Fruit fly (Drosophila melanogaster) whole organism, embryonic: ENCODE data around the gene Gr97a.

ENCODE experiments used
- Awh ChIP-seq: fragments of 200-800 bp; sonication (Bioruptor generic); IDR thresholded peaks from 2 replicates; pipeline ENCODE4, ENCODE4 v1.3.6; 2022; ENCODE audit warnings: missing biosample characterization, missing genetic modification characterization
- CG10431 ChIP-seq: fragments of 200-800 bp; sonication (Bioruptor generic); optimal IDR thresholded peaks from 3 replicates; lab custom pipeline; 2018; ENCODE audit warnings: missing biosample characterization, mild to moderate bottlenecking, missing genetic modification characterization
- CG10979 ChIP-seq: fragments of 200-800 bp; sonication (Bioruptor generic); optimal IDR thresholded peaks from 2 replicates; lab custom pipeline; 2018; ENCODE audit warnings: missing biosample characterization, mild to moderate bottlenecking, missing genetic modification characterization, moderate library complexity
- CG11723 ChIP-seq: fragments of 200-800 bp; sonication (Bioruptor generic); optimal IDR thresholded peaks from 2 replicates; lab custom pipeline; 2017; ENCODE audit warnings: missing biosample characterization, mild to moderate bottlenecking, missing genetic modification characterization
- CG1233 ChIP-seq: fragments of 200-800 bp; sonication (Bioruptor generic); optimal IDR thresholded peaks from 4 replicates; lab custom pipeline; 2018; ENCODE audit warnings: missing biosample characterization, mild to moderate bottlenecking, missing genetic modification characterization
- CG12391 ChIP-seq: fragments of 200-800 bp; sonication (Bioruptor generic); optimal IDR thresholded peaks from 3 replicates; lab custom pipeline; 2018; ENCODE audit warnings: missing biosample characterization, mild to moderate bottlenecking, missing genetic modification characterization, moderate library complexity
- CG17568 ChIP-seq: fragments of 200-800 bp; sonication (Bioruptor generic); optimal IDR thresholded peaks from 2 replicates; lab custom pipeline; 2018; ENCODE audit warnings: missing biosample characterization, mild to moderate bottlenecking, missing genetic modification characterization, moderate library complexity
- CG17612 ChIP-seq: fragments of 200-800 bp; sonication (Bioruptor generic); IDR thresholded peaks from 2 replicates; pipeline ENCODE4 v1.3.6; 2022; ENCODE audit warnings: missing biosample characterization, missing genetic modification characterization
- CG18764 ChIP-seq: fragments of 200-800 bp; sonication (Bioruptor generic); optimal IDR thresholded peaks from 3 replicates; lab custom pipeline; 2016; ENCODE audit warnings: missing biosample characterization, missing genetic modification characterization
- CG34422 ChIP-seq: fragments of 200-800 bp; sonication (Bioruptor generic); IDR thresholded peaks from 3 replicates; pipeline ENCODE4 v1.3.6; 2022; ENCODE audit warnings: missing biosample characterization, missing genetic modification characterization
- CG4328 ChIP-seq: fragments of 200-800 bp; sonication (Bioruptor generic); optimal IDR thresholded peaks from 3 replicates; lab custom pipeline; 2017; ENCODE audit warnings: missing biosample characterization, missing genetic modification reagents, missing genetic modification characterization
- CG4820 ChIP-seq: fragments of 200-800 bp; sonication (Bioruptor generic); optimal IDR thresholded peaks from 3 replicates; lab custom pipeline; 2016; ENCODE audit warnings: missing biosample characterization, missing genetic modification characterization
- CG6765 ChIP-seq: fragments of 200-800 bp; sonication (Bioruptor generic); optimal IDR thresholded peaks from 3 replicates; lab custom pipeline; 2017; ENCODE audit warnings: missing biosample characterization, mild to moderate bottlenecking, missing genetic modification characterization
- CG7963 ChIP-seq: fragments of 200-800 bp; sonication (Bioruptor generic); IDR thresholded peaks from 3 replicates; pipeline ENCODE4 v1.3.6; 2022; ENCODE audit warnings: missing biosample characterization, missing genetic modification characterization; ENCODE audit not compliant: partially characterized antibody
- CG8765 ChIP-seq: fragments of 200-800 bp; sonication (Bioruptor generic); IDR thresholded peaks from 2 replicates; pipeline ENCODE4 v1.3.6; 2022; ENCODE audit warnings: missing biosample characterization, missing genetic modification characterization
- CG9215 ChIP-seq: fragments of 200-800 bp; sonication (Bioruptor generic); IDR thresholded peaks from 2 replicates; pipeline ENCODE4 v1.3.6; 2022; ENCODE audit warnings: missing biosample characterization, missing genetic modification characterization
- CG9876 ChIP-seq: fragments of 200-800 bp; sonication (Bioruptor generic); optimal IDR thresholded peaks from 2 replicates; lab custom pipeline; 2016; ENCODE audit warnings: missing biosample characterization, missing genetic modification characterization
- Doc2 ChIP-seq: fragments of 200-800 bp; sonication (Bioruptor generic); IDR thresholded peaks from 2 replicates; pipeline ENCODE4 v1.3.6; 2022; ENCODE audit warnings: missing biosample characterization, missing genetic modification characterization
- Drgx ChIP-seq: fragments of 200-800 bp; sonication (Bioruptor generic); IDR thresholded peaks from 2 replicates; pipeline ENCODE4 v1.3.6; 2022; ENCODE audit warnings: missing biosample characterization, missing genetic modification characterization
- HmgD ChIP-seq: fragments of 200-800 bp; sonication (Bioruptor generic); optimal IDR thresholded peaks from 3 replicates; lab custom pipeline; 2016; ENCODE audit warnings: missing biosample characterization, missing genetic modification characterization
- Kr ChIP-seq: fragments of 200-800 bp; sonication (Bioruptor generic); optimal IDR thresholded peaks from 2 replicates; lab custom pipeline; 2017; ENCODE audit warnings: missing biosample characterization, mild to moderate bottlenecking, missing genetic modification characterization
- NfI ChIP-seq: fragments of 200-800 bp; sonication (Bioruptor generic); optimal IDR thresholded peaks from 3 replicates; lab custom pipeline; 2018; ENCODE audit warnings: missing biosample characterization, mild to moderate bottlenecking, missing genetic modification characterization, moderate library complexity
- Oli ChIP-seq: fragments of 200-800 bp; sonication (Bioruptor generic); optimal IDR thresholded peaks from 2 replicates; lab custom pipeline; 2018; ENCODE audit warnings: missing biosample characterization, mild to moderate bottlenecking, missing genetic modification characterization, moderate library complexity
- Stat92E ChIP-seq, 3 experiments: fragments of >200 bp in 2 of 3; fragments of 200-800 bp in 1 of 3; sonication (Bioruptor generic) in 1 of 3; optimal IDR thresholded peaks; 2 replicates each; lab custom pipeline; 2017 to 2019; ENCODE audit warnings: missing biosample characterization in 3 of 3, missing genetic modification characterization in 3 of 3, mild to moderate bottlenecking in 1 of 3, moderate library complexity in 1 of 3
- TFAM ChIP-seq: fragments of 200-800 bp; sonication (Bioruptor generic); optimal IDR thresholded peaks from 2 replicates; lab custom pipeline; 2017; ENCODE audit warnings: missing biosample characterization, missing genetic modification characterization, inconsistent platforms
- Xrp1 ChIP-seq: fragments of 200-800 bp; sonication (Bioruptor generic); IDR thresholded peaks from 2 replicates; pipeline ENCODE4 v1.3.6; 2022; ENCODE audit warnings: missing biosample characterization, missing genetic modification characterization
- YL-1 ChIP-seq: fragments of 200-800 bp; sonication (Bioruptor generic); optimal IDR thresholded peaks from 3 replicates; lab custom pipeline; 2017; ENCODE audit warnings: missing biosample characterization, mild to moderate bottlenecking, missing genetic modification characterization
- ap ChIP-seq: fragments of 200-800 bp; sonication (Bioruptor generic); IDR thresholded peaks from 2 replicates; pipeline ENCODE4 v1.3.6; 2022; ENCODE audit warnings: missing biosample characterization, missing genetic modification characterization
- ash1 ChIP-seq: fragments of 200-800 bp; sonication (Bioruptor generic); optimal IDR thresholded peaks from 2 replicates; lab custom pipeline; 2018; ENCODE audit warnings: missing biosample characterization, mild to moderate bottlenecking, missing genetic modification characterization
- ato ChIP-seq: fragments of 200-800 bp; sonication (Bioruptor generic); IDR thresholded peaks from 2 replicates; pipeline ENCODE4 v1.3.6; 2022; ENCODE audit warnings: missing biosample characterization, missing genetic modification characterization; ENCODE audit not compliant: partially characterized antibody
- btn ChIP-seq: fragments of 200-800 bp; sonication (Bioruptor generic); optimal IDR thresholded peaks from 2 replicates; lab custom pipeline; 2016; ENCODE audit warnings: missing biosample characterization, missing genetic modification characterization
- cad ChIP-seq: fragments of >200 bp; optimal IDR thresholded peaks from 2 replicates; lab custom pipeline; 2017; ENCODE audit warnings: missing biosample characterization, missing genetic modification characterization
- cas ChIP-seq: fragments of 200-800 bp; sonication (Bioruptor generic); IDR thresholded peaks from 2 replicates; pipeline ENCODE4 v1.3.6; 2022; ENCODE audit warnings: missing biosample characterization, missing genetic modification characterization
- chinmo ChIP-seq: fragments of 200-800 bp; sonication (Bioruptor generic); IDR thresholded peaks from 4 replicates; pipeline ENCODE4 v1.3.6; 2022; ENCODE audit warnings: missing biosample characterization, missing genetic modification characterization; ENCODE audit not compliant: partially characterized antibody
- dmrt11E ChIP-seq: fragments of 200-800 bp; sonication (Bioruptor generic); optimal IDR thresholded peaks from 3 replicates; lab custom pipeline; 2018; ENCODE audit warnings: missing biosample characterization, mild to moderate bottlenecking, missing genetic modification characterization, moderate library complexity
- dmrt99B ChIP-seq: fragments of 200-800 bp; sonication (Bioruptor generic); optimal IDR thresholded peaks from 2 replicates; lab custom pipeline; 2018; ENCODE audit warnings: missing biosample characterization, mild to moderate bottlenecking, missing genetic modification characterization, moderate library complexity
- dysf ChIP-seq: fragments of 200-800 bp; sonication (Bioruptor generic); IDR thresholded peaks from 3 replicates; pipeline ENCODE4 v1.3.6; 2022; ENCODE audit warnings: missing biosample characterization, missing genetic modification characterization
- esg ChIP-seq: fragments of 200-800 bp; sonication (Bioruptor generic); conservative IDR thresholded peaks from 2 replicates; pipeline ENCODE4 v1.3.6; 2022; ENCODE audit warnings: missing biosample characterization, missing genetic modification characterization
- fd96Cb ChIP-seq: fragments of 200-800 bp; sonication (Bioruptor generic); optimal IDR thresholded peaks from 2 replicates; lab custom pipeline; 2018; ENCODE audit warnings: missing biosample characterization, mild to moderate bottlenecking, missing genetic modification characterization, moderate library complexity
- grau ChIP-seq: fragments of 200-800 bp; optimal IDR thresholded peaks from 3 replicates; lab custom pipeline; 2019; ENCODE audit warnings: missing biosample characterization, mild to moderate bottlenecking, missing genetic modification characterization, moderate library complexity
- gro ChIP-seq: fragments of 200-800 bp; sonication (Bioruptor generic); optimal IDR thresholded peaks from 2 replicates; lab custom pipeline; 2016; ENCODE audit warnings: missing biosample characterization, missing genetic modification characterization
- her ChIP-seq: fragments of 200-800 bp; sonication (Bioruptor generic); optimal IDR thresholded peaks from 2 replicates; lab custom pipeline; 2016; ENCODE audit warnings: missing biosample characterization, missing genetic modification characterization
- ind ChIP-seq: fragments of 200-800 bp; sonication (Bioruptor generic); optimal IDR thresholded peaks from 3 replicates; lab custom pipeline; 2016; ENCODE audit warnings: missing biosample characterization, missing genetic modification characterization
- jumu ChIP-seq: fragments of 200-800 bp; sonication (Bioruptor generic); optimal IDR thresholded peaks from 3 replicates; lab custom pipeline; 2016; ENCODE audit warnings: missing biosample characterization, missing genetic modification characterization
- kah ChIP-seq: fragments of 200-800 bp; sonication (Bioruptor generic); optimal IDR thresholded peaks from 2 replicates; lab custom pipeline; 2018; ENCODE audit warnings: missing biosample characterization, mild to moderate bottlenecking, missing genetic modification characterization
- nom ChIP-seq: fragments of 200-800 bp; sonication (Bioruptor generic); optimal IDR thresholded peaks from 2 replicates; lab custom pipeline; 2017; ENCODE audit warnings: missing biosample characterization, missing genetic modification characterization, mild to moderate bottlenecking, moderate library complexity, missing genetic modification reagents
- run ChIP-seq: fragments of 200-800 bp; sonication (Bioruptor generic); optimal IDR thresholded peaks from 3 replicates; lab custom pipeline; 2018; ENCODE audit warnings: missing biosample characterization, mild to moderate bottlenecking, missing genetic modification characterization
- trem ChIP-seq: fragments of 200-800 bp; optimal IDR thresholded peaks from 3 replicates; lab custom pipeline; 2019; ENCODE audit warnings: missing biosample characterization, mild to moderate bottlenecking, missing genetic modification characterization, moderate library complexity
- twi ChIP-seq: fragments of 200-800 bp; optimal IDR thresholded peaks from 2 replicates; lab custom pipeline; 2019; ENCODE audit warnings: missing biosample characterization, mild to moderate bottlenecking, missing genetic modification characterization, moderate library complexity
- wor ChIP-seq: fragments of 200-800 bp; sonication (Bioruptor generic); IDR thresholded peaks from 2 replicates; pipeline ENCODE4 v1.3.6; 2022; ENCODE audit warnings: missing biosample characterization, missing genetic modification characterization
- yki ChIP-seq: fragments of >200 bp; optimal IDR thresholded peaks from 3 replicates; lab custom pipeline; 2018

Gene Gr97a

DNA sequence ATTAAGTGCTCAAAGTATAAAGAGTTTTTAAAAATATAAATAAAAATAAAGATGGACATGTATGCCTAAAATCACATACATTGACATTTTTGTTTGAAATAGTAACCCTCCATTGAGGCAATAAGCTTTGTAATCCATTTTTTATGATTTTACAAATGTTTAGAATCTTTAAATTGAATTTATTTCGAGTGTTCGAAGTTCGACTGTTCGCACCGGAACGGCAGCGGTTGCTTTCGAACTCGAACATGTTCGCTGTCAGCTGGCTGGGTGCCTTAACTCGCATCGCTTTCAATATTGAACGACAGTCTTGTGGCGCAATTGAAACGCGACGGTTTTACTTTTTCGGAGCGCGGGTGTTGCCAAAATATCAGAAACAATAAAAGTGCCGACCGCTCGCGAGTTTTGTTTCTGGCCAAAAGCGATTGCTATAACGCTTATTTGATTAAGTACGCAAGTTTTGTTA, 50.8 kb downstream of the Gr97a start, which contains the start of gene CG46339 (continued):
- TF ChIP-seq ind (GFP tag; lab: Kevin White, UChicago): peak; percentile 50
- no peak for TF ChIP-seq Doc2 (GFP tag; lab: Robert Waterston, UW)
- TF ChIP-seq dysf (GFP tag; lab: Robert Waterston, UW): peak; percentile 56; the same call in 2 of the 3 replicates
- TF ChIP-seq CG9215: no peak
- TF ChIP-seq CG34422: peak; percentile 66; the same call in 1 of the 3 replicates
- no peak; the same call in 1 of the 2 replicates for TF ChIP-seq Awh
- TF ChIP-seq CG8765 (GFP tag; lab: Robert Waterston, UW): no peak
- peak; percentile 16 for TF ChIP-seq YL-1
- peak; percentile 9 for TF ChIP-seq kah (GFP tag; lab: Kevin White, UChicago)
- TF ChIP-seq ash1 (GFP tag; lab: Kevin White, UChicago): peak; percentile 79
- no peak for TF ChIP-seq run (tag; lab: Kevin White, UChicago)
- peak; percentile 57 for TF ChIP-seq fd96Cb (tag; lab: Kevin White, UChicago)
- TF ChIP-seq CG4328 (GFP tag; lab: Kevin White, UChicago): peak; percentile 55
- no peak for TF ChIP-seq btn
- TF ChIP-seq cad (GFP tag; lab: Kevin White, UChicago): no peak
- TF ChIP-seq Oli (tag; lab: Kevin White, UChicago): no peak
- no peak for TF ChIP-seq twi (tag; lab: Kevin White, UChicago)
- no peak for TF ChIP-seq CG9876
- peak; percentile 53 for TF ChIP-seq Drgx
- TF ChIP-seq dmrt99B (tag; lab: Kevin White, UChicago): peak; percentile 60
- TF ChIP-seq Kr (GFP tag; lab: Kevin White, UChicago): no peak
- no peak for TF ChIP-seq ap (GFP tag; lab: Robert Waterston, UW)
- TF ChIP-seq ato: peak; percentile 35; the same call in 1 of the 2 replicates
- peak; percentile 44 for TF ChIP-seq trem (tag; lab: Kevin White, UChicago)
- peak; percentile 9 for TF ChIP-seq grau (tag; lab: Kevin White, UChicago)
- peak; percentile 26 for TF ChIP-seq CG1233 (GFP tag; lab: Kevin White, UChicago)
- TF ChIP-seq jumu (GFP tag; lab: Kevin White, UChicago): no peak
- TF ChIP-seq CG17612 (GFP tag; lab: Robert Waterston, UW): no peak
- TF ChIP-seq chinmo: peak; percentile 91; the same call in 2 of the 4 replicates
- TF ChIP-seq CG4820: peak; percentile 48
- no peak for TF ChIP-seq Stat92E (GFP tag; optimal IDR thresholded peaks at IDR 0.05; lab: Kevin White, UChicago)
- TF ChIP-seq CG11723 (GFP tag; lab: Kevin White, UChicago): peak; percentile 49
- TF ChIP-seq yki (lab: Kevin White, UChicago): no peak
- TF ChIP-seq CG6765 (GFP tag; lab: Kevin White, UChicago): peak; percentile 87
- TF ChIP-seq CG10431 (GFP tag; lab: Kevin White, UChicago): peak; percentile 55
- peak; percentile 18 for TF ChIP-seq dmrt11E (tag; lab: Kevin White, UChicago)
- peak; percentile 17 for TF ChIP-seq CG12391
- no peak for TF ChIP-seq CG7963 (GFP tag; lab: Robert Waterston, UW)
- no peak for TF ChIP-seq TFAM (GFP tag; lab: Kevin White, UChicago)
- TF ChIP-seq nom (GFP tag; lab: Kevin White, UChicago): peak; percentile 68
- TF ChIP-seq gro (GFP tag; lab: Kevin White, UChicago): peak; percentile 87
- peak; percentile 19 for TF ChIP-seq NfI
- TF ChIP-seq wor (GFP tag; lab: Robert Waterston, UW): no peak
- TF ChIP-seq cas (GFP tag; lab: Robert Waterston, UW): 0 out of 2 replicates have a peak, but pooled peaks have one; percentile 36
- no peak; the same call in 1 of the 2 replicates for TF ChIP-seq esg (GFP tag; lab: Robert Waterston, UW)
- TF ChIP-seq CG17568 (GFP tag; lab: Kevin White, UChicago): peak; percentile 68
- TF ChIP-seq CG10979 (tag; lab: Kevin White, UChicago): peak; percentile 70
- no peak for TF ChIP-seq HmgD (GFP tag; lab: Kevin White, UChicago)
- TF ChIP-seq Xrp1: peak; percentile 62; the same call in 1 of the 2 replicates
- peak; percentile 76 for TF ChIP-seq her
- TF ChIP-seq CG18764 (GFP tag; lab: Kevin White, UChicago): peak; percentile 31
